Fruit fly (Drosophila melanogaster) whole organism, embryonic: Measurements from ENCODE around the gene Vha55.

Experiments used
- B-H1 ChIP-seq: fragments of 200-800 bp; sonication (Bioruptor generic); IDR thresholded peaks from 3 replicates; pipeline ENCODE4 v1.3.6; 2022; ENCODE audit warnings: missing biosample characterization, missing genetic modification characterization
- B-H2 ChIP-seq: fragments of 200-800 bp; sonication (Bioruptor generic); optimal IDR thresholded peaks from 2 replicates; lab custom pipeline; 2018; ENCODE audit warnings: missing biosample characterization, mild to moderate bottlenecking, missing genetic modification characterization
- Bdp1 ChIP-seq: fragments of 200-800 bp; sonication (Bioruptor generic); optimal IDR thresholded peaks from 3 replicates; lab custom pipeline; 2016; ENCODE audit warnings: missing biosample characterization, missing genetic modification characterization
- CG11093 ChIP-seq: fragments of 200-800 bp; sonication (Bioruptor generic); IDR thresholded peaks from 3 replicates; pipeline ENCODE4 v1.3.6; 2022; ENCODE audit warnings: missing biosample characterization, missing genetic modification characterization
- CG11560 ChIP-seq: fragments of 200-800 bp; sonication (Bioruptor generic); IDR thresholded peaks from 3 replicates; pipeline ENCODE4 v1.3.6; 2022; ENCODE audit warnings: missing biosample characterization, missing genetic modification characterization
- CG12236 ChIP-seq: fragments of 200-800 bp; sonication (Bioruptor generic); optimal IDR thresholded peaks from 2 replicates; lab custom pipeline; 2016; ENCODE audit warnings: missing biosample characterization, missing genetic modification characterization
- CG14441 ChIP-seq: fragments of 200-800 bp; sonication (Bioruptor generic); IDR thresholded peaks from 2 replicates; pipeline ENCODE4 v1.3.6; 2022; ENCODE audit warnings: missing biosample characterization, missing genetic modification characterization
- CG18476 ChIP-seq: fragments of 200-800 bp; sonication (Bioruptor generic); optimal IDR thresholded peaks from 2 replicates; lab custom pipeline; 2016; ENCODE audit warnings: missing biosample characterization, mild to moderate bottlenecking, missing genetic modification characterization
- CG18619 ChIP-seq: fragments of 200-800 bp; sonication (Bioruptor generic); optimal IDR thresholded peaks from 3 replicates; lab custom pipeline; 2017; ENCODE audit warnings: missing biosample characterization, mild to moderate bottlenecking, missing genetic modification characterization
- CG31365 ChIP-seq: fragments of 200-800 bp; sonication (Bioruptor generic); optimal IDR thresholded peaks from 2 replicates; lab custom pipeline; 2018; ENCODE audit warnings: missing biosample characterization, mild to moderate bottlenecking, missing genetic modification characterization
- CG33557 ChIP-seq: fragments of 200-800 bp; sonication (Bioruptor generic); optimal IDR thresholded peaks from 2 replicates; lab custom pipeline; 2019; ENCODE audit warnings: missing biosample characterization, mild to moderate bottlenecking, missing genetic modification characterization, moderate library complexity
- CG34224 ChIP-seq: fragments of 200-800 bp; sonication (Bioruptor generic); IDR thresholded peaks from 3 replicates; pipeline ENCODE4 v1.3.6; 2022; ENCODE audit warnings: missing biosample characterization, missing genetic modification characterization; ENCODE audit not compliant: partially characterized antibody
- CG34422 ChIP-seq: fragments of 200-800 bp; sonication (Bioruptor generic); IDR thresholded peaks from 3 replicates; pipeline ENCODE4 v1.3.6; 2022; ENCODE audit warnings: missing biosample characterization, missing genetic modification characterization
- CG4707 ChIP-seq: fragments of 200-800 bp; sonication (Bioruptor generic); optimal IDR thresholded peaks from 2 replicates; lab custom pipeline; 2018; ENCODE audit warnings: missing biosample characterization, mild to moderate bottlenecking, missing genetic modification characterization, moderate library complexity
- CG6254 ChIP-seq: fragments of 200-800 bp; sonication (Bioruptor generic); optimal IDR thresholded peaks from 3 replicates; lab custom pipeline; 2017; ENCODE audit warnings: mild to moderate bottlenecking, missing biosample characterization, missing genetic modification reagents, missing genetic modification characterization
- CG7271 ChIP-seq: fragments of 200-800 bp; sonication (Bioruptor generic); optimal IDR thresholded peaks from 2 replicates; lab custom pipeline; 2018; ENCODE audit warnings: missing biosample characterization, mild to moderate bottlenecking, missing genetic modification characterization, moderate library complexity
- CG7786 ChIP-seq: fragments of 200-800 bp; sonication (Bioruptor generic); optimal IDR thresholded peaks from 2 replicates; lab custom pipeline; 2016; ENCODE audit warnings: missing biosample characterization, missing genetic modification characterization
- CG7928 ChIP-seq: fragments of 200-800 bp; sonication (Bioruptor generic); optimal IDR thresholded peaks from 2 replicates; lab custom pipeline; 2017; ENCODE audit warnings: missing biosample characterization, mild to moderate bottlenecking, missing genetic modification characterization
- CG8944 ChIP-seq: fragments of 200-800 bp; sonication (Bioruptor generic); optimal IDR thresholded peaks from 3 replicates; lab custom pipeline; 2016; ENCODE audit warnings: missing biosample characterization, missing genetic modification characterization
- Dbx ChIP-seq: fragments of 200-800 bp; sonication (Bioruptor generic); IDR thresholded peaks from 3 replicates; pipeline ENCODE4 v1.3.6; 2022; ENCODE audit warnings: missing biosample characterization, missing genetic modification characterization
- Doc3 ChIP-seq: fragments of 200-800 bp; sonication (Bioruptor generic); IDR thresholded peaks from 3 replicates; pipeline ENCODE4 v1.3.6; 2022; ENCODE audit warnings: missing biosample characterization, missing genetic modification characterization; ENCODE audit not compliant: partially characterized antibody
- Hr78 ChIP-seq, 2 experiments: fragments of 200-800 bp in 1 of 2; fragments of >200 bp in 1 of 2; sonication (Bioruptor generic) in 1 of 2; optimal IDR thresholded peaks; 2 replicates each; lab custom pipeline; 2017 to 2019; ENCODE audit warnings: missing biosample characterization in 2 of 2, missing genetic modification characterization in 2 of 2, mild to moderate bottlenecking in 1 of 2, moderate library complexity in 1 of 2
- Lim3 ChIP-seq: fragments of 200-800 bp; sonication (Bioruptor generic); IDR thresholded peaks from 2 replicates; pipeline ENCODE4 v1.3.6; 2022; ENCODE audit warnings: missing biosample characterization, missing genetic modification characterization
- Med ChIP-seq: fragments of 200-800 bp; sonication (Bioruptor generic); peaks from one replicate; lab custom pipeline; 2016; ENCODE audit warnings: missing biosample characterization, missing genetic modification characterization, mild to moderate bottlenecking, inconsistent platforms, moderate library complexity
- Nf-YA ChIP-seq: fragments of 200-800 bp; sonication (Bioruptor generic); IDR thresholded peaks from 2 replicates; pipeline ENCODE4 v1.3.6; 2022; ENCODE audit warnings: missing biosample characterization, missing genetic modification characterization
- Pdp1 ChIP-seq, 2 experiments: fragments of 200-800 bp; sonication (Bioruptor generic); optimal IDR thresholded peaks; 3 replicates each; lab custom pipeline; 2016; ENCODE audit warnings: missing biosample characterization in 2 of 2, missing genetic modification characterization in 2 of 2, mild to moderate bottlenecking in 1 of 2, moderate library complexity in 1 of 2
- Sry-β ChIP-seq: fragments of 200-800 bp; sonication (Bioruptor generic); optimal IDR thresholded peaks from 2 replicates; lab custom pipeline; 2018; ENCODE audit warnings: missing biosample characterization, mild to moderate bottlenecking, missing genetic modification characterization, moderate library complexity
- TFAM ChIP-seq: fragments of 200-800 bp; sonication (Bioruptor generic); optimal IDR thresholded peaks from 2 replicates; lab custom pipeline; 2017; ENCODE audit warnings: missing biosample characterization, missing genetic modification characterization, inconsistent platforms
- Taf1 ChIP-seq: fragments of 200-800 bp; sonication (Bioruptor generic); IDR thresholded peaks from 2 replicates; pipeline ENCODE4 v1.3.6; 2022; ENCODE audit warnings: missing biosample characterization, missing genetic modification characterization
- Trl ChIP-seq, 3 experiments: fragments of >200 bp in 2 of 3; fragments of 200-800 bp in 1 of 3; sonication (Bioruptor generic) in 1 of 3; optimal IDR thresholded peaks; 2 replicates in 1 of 3; 3 replicates in 2 of 3; lab custom pipeline; 2016 to 2017; ENCODE audit warnings: missing biosample characterization in 1 of 3, missing genetic modification characterization in 1 of 3
- YL-1 ChIP-seq: fragments of 200-800 bp; sonication (Bioruptor generic); optimal IDR thresholded peaks from 3 replicates; lab custom pipeline; 2017; ENCODE audit warnings: missing biosample characterization, mild to moderate bottlenecking, missing genetic modification characterization
- amos ChIP-seq: fragments of 200-800 bp; sonication (Bioruptor generic); IDR thresholded peaks from 2 replicates; pipeline ENCODE4 v1.3.6; 2022; ENCODE audit warnings: missing biosample characterization, missing genetic modification characterization; ENCODE audit not compliant: partially characterized antibody
- ato ChIP-seq: fragments of 200-800 bp; sonication (Bioruptor generic); IDR thresholded peaks from 2 replicates; pipeline ENCODE4 v1.3.6; 2022; ENCODE audit warnings: missing biosample characterization, missing genetic modification characterization; ENCODE audit not compliant: partially characterized antibody
- chn ChIP-seq: fragments of 200-800 bp; sonication (Bioruptor generic); optimal IDR thresholded peaks from 2 replicates; lab custom pipeline; 2016; ENCODE audit warnings: missing biosample characterization, missing genetic modification characterization
- crp ChIP-seq, 2 experiments: fragments of 200-800 bp; sonication (Bioruptor generic); optimal IDR thresholded peaks; 2 replicates in 1 of 2; 3 replicates in 1 of 2; lab custom pipeline; 2017; ENCODE audit warnings: missing biosample characterization in 2 of 2, missing genetic modification characterization in 2 of 2, mild to moderate bottlenecking in 1 of 2, moderate library complexity in 1 of 2
- dm ChIP-seq: fragments of 200-800 bp; sonication (Bioruptor generic); optimal IDR thresholded peaks from 3 replicates; lab custom pipeline; 2016; ENCODE audit warnings: missing biosample characterization, missing genetic modification characterization
- dpn ChIP-seq, 2 experiments: fragments of 200-800 bp; sonication (Bioruptor generic); optimal IDR thresholded peaks; 3 replicates each; lab custom pipeline; 2016; ENCODE audit warnings: missing biosample characterization in 2 of 2, missing genetic modification characterization in 2 of 2
- exex ChIP-seq: fragments of 200-800 bp; sonication (Bioruptor generic); optimal IDR thresholded peaks from 4 replicates; lab custom pipeline; 2018; ENCODE audit warnings: missing biosample characterization, mild to moderate bottlenecking, missing genetic modification characterization, moderate library complexity
- gsb-n ChIP-seq: fragments of 200-800 bp; sonication (Bioruptor generic); optimal IDR thresholded peaks from 3 replicates; lab custom pipeline; 2018; ENCODE audit warnings: missing biosample characterization, mild to moderate bottlenecking, missing genetic modification characterization
- klu ChIP-seq: fragments of 200-800 bp; sonication (Bioruptor generic); IDR thresholded peaks from 2 replicates; pipeline ENCODE4 v1.3.6; 2022; ENCODE audit warnings: missing biosample characterization, missing genetic modification characterization
- lbe ChIP-seq: fragments of 200-800 bp; sonication (Bioruptor generic); optimal IDR thresholded peaks from 2 replicates; lab custom pipeline; 2016; ENCODE audit warnings: missing biosample characterization, mild to moderate bottlenecking, missing genetic modification characterization
- lov ChIP-seq, 2 experiments: fragments of 200-800 bp in 1 of 2; fragments of >200 bp in 1 of 2; sonication (Bioruptor generic) in 1 of 2; IDR thresholded peaks in 1 of 2; optimal IDR thresholded peaks in 1 of 2; 2 replicates in 1 of 2; 3 replicates in 1 of 2; pipeline versions ENCODE4 v1.3.6 to Lab custom; 2017 to 2022; ENCODE audit warnings: missing biosample characterization in 1 of 2, missing genetic modification characterization in 1 of 2
- mam ChIP-seq: fragments of 200-800 bp; sonication (Bioruptor generic); optimal IDR thresholded peaks from 3 replicates; lab custom pipeline; 2016; ENCODE audit warnings: missing biosample characterization, missing genetic modification characterization
- nmo ChIP-seq: fragments of 200-800 bp; sonication (Bioruptor generic); optimal IDR thresholded peaks from 2 replicates; lab custom pipeline; 2018; ENCODE audit warnings: missing biosample characterization, mild to moderate bottlenecking, missing genetic modification characterization, moderate library complexity
- odd ChIP-seq: fragments of 200-800 bp; sonication (Bioruptor generic); optimal IDR thresholded peaks from 2 replicates; lab custom pipeline; 2017; ENCODE audit warnings: missing biosample characterization, mild to moderate bottlenecking, missing genetic modification characterization
- pnt ChIP-seq: fragments of 200-800 bp; sonication (Bioruptor generic); optimal IDR thresholded peaks from 3 replicates; lab custom pipeline; 2016; ENCODE audit warnings: missing biosample characterization, missing genetic modification characterization
- sim ChIP-seq: fragments of 200-800 bp; sonication (Bioruptor generic); IDR thresholded peaks from 2 replicates; pipeline ENCODE4 v1.3.6; 2022; ENCODE audit warnings: missing biosample characterization, missing genetic modification characterization
- sima ChIP-seq: fragments of 200-800 bp; sonication (Bioruptor generic); optimal IDR thresholded peaks from 2 replicates; lab custom pipeline; 2016; ENCODE audit warnings: missing biosample characterization, missing genetic modification characterization
- tup ChIP-seq: fragments of 200-800 bp; sonication (Bioruptor generic); optimal IDR thresholded peaks from 2 replicates; lab custom pipeline; 2016; ENCODE audit warnings: missing biosample characterization, mild to moderate bottlenecking, missing genetic modification characterization, moderate library complexity

Gene Vha55

dm6 chr3R:12627691-12628148 is at the start of gene Vha55, which contains the start of gene Snx3:
Vha55 (minus strand) TSS chr3R:12627829.
Snx3 (plus strand) TSS chr3R:12628031.
- TF ChIP-seq pnt (GFP tag; lab: Kevin White, UChicago) (peak; percentile 78), B-H2 (GFP tag; lab: Kevin White, UChicago) (peak; percentile 88), Pdp1 (GFP tag; optimal IDR thresholded peaks at IDR 0.05; lab: Kevin White, UChicago) (peak; percentile 86 to 94), CG33557 (peak; percentile 37), CG7271 (tag; lab: Kevin White, UChicago) (peak; percentile 16), Lim3 (GFP tag; lab: Robert Waterston, UW) (no peak), Sry-β (GFP tag; lab: Kevin White, UChicago) (no peak), CG31365 (tag; lab: Kevin White, UChicago) (peak; percentile 52), CG6254 (GFP tag; lab: Kevin White, UChicago) (no peak), chn (GFP tag; lab: Kevin White, UChicago) (peak; percentile 72), dpn (GFP tag; optimal IDR thresholded peaks at IDR 0.05; lab: Kevin White, UChicago) (peak; percentile 84 to 92), mam (GFP tag; lab: Kevin White, UChicago) (peak; percentile 94), Taf1 (no peak), sima (GFP tag; lab: Kevin White, UChicago) (peak; percentile 36), CG11093 (no peak), Hr78 (GFP tag; optimal IDR thresholded peaks at IDR 0.05; lab: Kevin White, UChicago) (peak in 1 of 2 experiments; percentile 25), lov (optimal IDR thresholded peaks at IDR 0.05; lab: Kevin White, UChicago) (no peak), lov (GFP tag; IDR thresholded peaks at IDR 0.05; lab: Robert Waterston, UW) (no peak), CG8944 (peak; percentile 84), gsb-n (tag; lab: Kevin White, UChicago) (peak; percentile 55), CG11560 (tag; lab: Robert Waterston, UW) (no peak), B-H1 (GFP tag; lab: Robert Waterston, UW) (no peak), CG18476 (GFP tag; lab: Kevin White, UChicago) (peak; percentile 8), Dbx (GFP tag; lab: Robert Waterston, UW) (no peak), ato (GFP tag; lab: Robert Waterston, UW) (no peak), Trl (optimal IDR thresholded peaks at IDR 0.05; lab: Kevin White, UChicago) (peak in 1 of 2 experiments; percentile 21), Trl (GFP tag; optimal IDR thresholded peaks at IDR 0.05; lab: Kevin White, UChicago) (peak; percentile 92), Doc3 (no peak), crp (GFP tag; optimal IDR thresholded peaks at IDR 0.05; lab: Kevin White, UChicago) (peak in 1 of 2 experiments; percentile 82), CG18619 (GFP tag; lab: Kevin White, UChicago) (peak; percentile 45), Med (GFP tag; lab: Kevin White, UChicago) (peak; percentile 98), CG4707 (GFP tag; lab: Kevin White, UChicago) (no peak), exex (tag; lab: Kevin White, UChicago) (peak; percentile 7), Nf-YA (no peak), CG34422 (GFP tag; lab: Robert Waterston, UW) (no peak), lbe (GFP tag; lab: Kevin White, UChicago) (peak; percentile 70), klu (GFP tag; lab: Robert Waterston, UW) (no peak), CG12236 (GFP tag; lab: Kevin White, UChicago) (peak; percentile 55), nmo (GFP tag; lab: Kevin White, UChicago) (peak; percentile 81), YL-1 (peak; percentile 81), CG34224 (GFP tag; lab: Robert Waterston, UW) (no peak), TFAM (no peak), sim (no peak), amos (no peak), odd (GFP tag; lab: Kevin White, UChicago) (no peak), dm (peak; percentile 97), CG14441 (GFP tag; lab: Robert Waterston, UW) (no peak), CG7786 (GFP tag; lab: Kevin White, UChicago) (peak; percentile 87), CG7928 (peak; percentile 60), tup (GFP tag; lab: Kevin White, UChicago) (peak; percentile 33), Bdp1 (GFP tag; lab: Kevin White, UChicago) (peak; percentile 75)
